Fruit fly (Drosophila melanogaster) ovary, adult (tissue): Measurements from ENCODE around the gene hng3.

ENCODE experiments used
- CG17801 ChIP-seq: fragments of 200-800 bp; optimal IDR thresholded peaks from 2 replicates; lab custom pipeline; 2019; ENCODE audit warnings: missing biosample characterization, mild to moderate bottlenecking, missing genetic modification characterization, moderate library complexity; ENCODE audit not compliant: partially characterized antibody

The hng3 gene

dm6 chr3L:749199-749538, 6.1 kb downstream of the hng3 start, which contains the start of gene emc:
Gene emc, plus strand, starts transcription at chr3L:749400.
- peak; percentile 89 for TF ChIP-seq CG17801 (GFP tag; lab: Kevin White, UChicago)

- no peak for TF ChIP-seq CG17801 (GFP tag; lab: Kevin White, UChicago)
These were observed 6.7 kb downstream of the hng3 start for dm6 chr3L:748329-749198.

- no peak for TF ChIP-seq CG17801 (GFP tag; lab: Kevin White, UChicago)
These were observed 7.5 kb downstream of the hng3 start for dm6 chr3L:747716-748328.

- TF ChIP-seq CG17801 (GFP tag; lab: Kevin White, UChicago) = no peak
These were observed 8.3 kb downstream of the hng3 start for dm6 chr3L:747008-747407.

dm6 chr3L:746345-746932, 8.8 kb downstream of the hng3 start:
- TF ChIP-seq CG17801 (GFP tag; lab: Kevin White, UChicago) = no peak

dm6 chr3L:745222-745942, 9.9 kb downstream of the hng3 start:
- no peak for TF ChIP-seq CG17801 (GFP tag; lab: Kevin White, UChicago)

- TF ChIP-seq CG17801 (GFP tag; lab: Kevin White, UChicago) = no peak
These were observed 10.9 kb downstream of the hng3 start for dm6 chr3L:744290-744804.

- TF ChIP-seq CG17801 (GFP tag; lab: Kevin White, UChicago) = no peak
These were observed 12.1 kb downstream of the hng3 start for dm6 chr3L:743155-743554.

dm6 chr3L:742389-742951, 12.8 kb downstream of the hng3 start:
- TF ChIP-seq CG17801 (GFP tag; lab: Kevin White, UChicago) = no peak

- no peak for TF ChIP-seq CG17801 (GFP tag; lab: Kevin White, UChicago)
These were observed 13.6 kb downstream of the hng3 start for dm6 chr3L:741687-742086.

dm6 chr3L:739357-740130, 15.7 kb downstream of the hng3 start:
- TF ChIP-seq CG17801 (GFP tag; lab: Kevin White, UChicago) = peak; percentile 11

dm6 chr3L:738523-739356, 16.5 kb downstream of the hng3 start:
- peak; percentile 99 for TF ChIP-seq CG17801 (GFP tag; lab: Kevin White, UChicago)
